Worm (Caenorhabditis elegans): ENCODE data around the gene nhr-53.
"Not testable (repeated sequence)": the region's sequence is repeated elsewhere in the genome, so short reads cannot be mapped to it uniquely, and the experiment has no call there.

ce11 chrV:15748343-15748742 lies 46.2 kb upstream of the nhr-53 start, which contains the start of gene T23D5.8:
- not testable (repeated sequence) for TF ChIP-seq fos-1 (tag; optimal IDR thresholded peaks at IDR 0.05); lin-15B (tag; optimal IDR thresholded peaks at IDR 0.05); pqm-1 (tag; optimal IDR thresholded peaks at IDR 0.05); unc-39 (tag; optimal IDR thresholded peaks at IDR 0.05); mdl-1 (tag; optimal IDR thresholded peaks at IDR 0.05); ama-1 (optimal IDR thresholded peaks at IDR 0.05); elt-3 (tag; optimal IDR thresholded peaks at IDR 0.05); aly-2 (tag; optimal IDR thresholded peaks at IDR 0.05); skn-1 (tag; optimal IDR thresholded peaks at IDR 0.05)

Measured in whole organism, L3 larva.